Worm (Caenorhabditis elegans) whole organism, L3 larva: Measurements from ENCODE around the gene F29B9.7.
A peak's percentile ranks its signal among the peaks of the same experiment; 100 is the strongest.

ENCODE experiments used
- ZK546.5 ChIP-seq: sonication (generic microtip); optimal IDR thresholded peaks from 2 replicates; lab custom pipeline; 2017; ENCODE audit warnings: missing biosample characterization, missing genetic modification characterization
- aly-2 ChIP-seq: fragments of 150-350 bp; optimal IDR thresholded peaks from 2 replicates; lab custom pipeline; 2014; ENCODE audit warnings: missing biosample characterization, missing genetic modification characterization
- ceh-28 ChIP-seq: fragments of 150-350 bp; optimal IDR thresholded peaks from 2 replicates; lab custom pipeline; 2014; ENCODE audit warnings: missing biosample characterization, missing genetic modification reagents, missing genetic modification characterization
- ceh-82 ChIP-seq: fragments of 150-350 bp; optimal IDR thresholded peaks from 2 replicates; lab custom pipeline; 2014; ENCODE audit warnings: missing biosample characterization, missing genetic modification characterization
- egl-27 ChIP-seq: sonication (generic microtip); optimal IDR thresholded peaks from 4 replicates; lab custom pipeline; 2017; ENCODE audit warnings: missing biosample characterization, missing genetic modification reagents, missing genetic modification characterization
- egl-5 ChIP-seq: fragments of 150-350 bp; optimal IDR thresholded peaks from 2 replicates; lab custom pipeline; 2017; ENCODE audit warnings: missing biosample characterization, missing genetic modification reagents, missing genetic modification characterization, inconsistent platforms
- elt-1 ChIP-seq: fragments of 150-350 bp; optimal IDR thresholded peaks from 2 replicates; lab custom pipeline; 2014; ENCODE audit warnings: missing biosample characterization, missing genetic modification characterization
- elt-2 ChIP-seq: sonication (generic microtip); optimal IDR thresholded peaks from 2 replicates; lab custom pipeline; 2016; ENCODE audit warnings: missing genetic modification reagents, mild to moderate bottlenecking, missing genetic modification characterization, missing compliant biosample characterization
- eor-1 ChIP-seq, 2 experiments: fragments of 150-350 bp; optimal IDR thresholded peaks; 2 replicates each; lab custom pipeline; 2014 to 2018; ENCODE audit warnings: missing biosample characterization in 2 of 2, missing genetic modification characterization in 2 of 2
- fkh-10 ChIP-seq: sonication (generic microtip); optimal IDR thresholded peaks from 2 replicates; lab custom pipeline; 2017; ENCODE audit warnings: missing biosample characterization, missing genetic modification reagents, missing genetic modification characterization
- fkh-2 ChIP-seq: fragments of 150-350 bp; optimal IDR thresholded peaks from 2 replicates; lab custom pipeline; 2014; ENCODE audit warnings: missing biosample characterization, missing genetic modification reagents, missing genetic modification characterization
- hmg-11 ChIP-seq: sonication (generic microtip); optimal IDR thresholded peaks from 2 replicates; lab custom pipeline; 2016; ENCODE audit warnings: missing genetic modification characterization, missing compliant biosample characterization
- lin-39 ChIP-seq: fragments of 150-350 bp; optimal IDR thresholded peaks from 2 replicates; lab custom pipeline; 2018; ENCODE audit warnings: missing biosample characterization, missing genetic modification reagents, missing genetic modification characterization
- mdl-1 ChIP-seq: fragments of 150-350 bp; optimal IDR thresholded peaks from 2 replicates; lab custom pipeline; 2014; ENCODE audit warnings: missing biosample characterization, missing genetic modification characterization
- mml-1 ChIP-seq: fragments of 150-350 bp; sonication (generic microtip); optimal IDR thresholded peaks from 3 replicates; lab custom pipeline; 2014; ENCODE audit warnings: missing biosample characterization, missing genetic modification characterization
- nfya-1 ChIP-seq: sonication (generic microtip); optimal IDR thresholded peaks from 2 replicates; lab custom pipeline; 2017; ENCODE audit warnings: missing genetic modification characterization, mild to moderate bottlenecking, missing compliant biosample characterization, antibody characterized with exemption, moderate library complexity; ENCODE audit not compliant: insufficient read depth
- nhr-23 ChIP-seq: fragments of 150-350 bp; optimal IDR thresholded peaks from 2 replicates; lab custom pipeline; 2014; ENCODE audit warnings: missing biosample characterization, missing genetic modification reagents, missing genetic modification characterization
- nhr-237 ChIP-seq: fragments of 150-350 bp; optimal IDR thresholded peaks from 2 replicates; lab custom pipeline; 2014; ENCODE audit warnings: missing biosample characterization, missing genetic modification characterization
- nhr-25 ChIP-seq: sonication (generic microtip); optimal IDR thresholded peaks from 2 replicates; lab custom pipeline; 2017; ENCODE audit warnings: missing biosample characterization, missing genetic modification characterization
- pha-4 ChIP-seq: fragments of 150-350 bp; optimal IDR thresholded peaks from 2 replicates; lab custom pipeline; 2014; ENCODE audit warnings: missing biosample characterization, missing genetic modification reagents, missing genetic modification characterization
- sea-2 ChIP-seq: fragments of 150-350 bp; sonication (generic microtip); optimal IDR thresholded peaks from 4 replicates; lab custom pipeline; 2014; ENCODE audit warnings: missing biosample characterization, missing genetic modification reagents, missing genetic modification characterization
- skn-1 ChIP-seq: fragments of 150-350 bp; optimal IDR thresholded peaks from 2 replicates; lab custom pipeline; 2014; ENCODE audit warnings: missing biosample characterization, missing genetic modification characterization
- tbx-2 ChIP-seq: sonication (generic microtip); optimal IDR thresholded peaks from 2 replicates; lab custom pipeline; 2016; ENCODE audit warnings: mild to moderate bottlenecking, missing genetic modification characterization, missing compliant biosample characterization
- unc-39 ChIP-seq: sonication (generic microtip); optimal IDR thresholded peaks from 4 replicates; lab custom pipeline; 2017; ENCODE audit warnings: missing biosample characterization, missing genetic modification characterization
- unc-62 ChIP-seq: fragments of 150-350 bp; sonication (generic microtip); optimal IDR thresholded peaks from 4 replicates; lab custom pipeline; 2014; ENCODE audit warnings: missing biosample characterization, missing genetic modification reagents, missing genetic modification characterization
- zag-1 ChIP-seq: fragments of 150-350 bp; optimal IDR thresholded peaks from 2 replicates; lab custom pipeline; 2014; ENCODE audit warnings: missing biosample characterization, missing genetic modification characterization
- ztf-11 ChIP-seq: fragments of 150-350 bp; optimal IDR thresholded peaks from 2 replicates; lab custom pipeline; 2014; ENCODE audit warnings: missing biosample characterization, missing genetic modification characterization
- ztf-4 ChIP-seq: fragments of 150-350 bp; optimal IDR thresholded peaks from 2 replicates; lab custom pipeline; 2014; ENCODE audit warnings: missing biosample characterization, missing genetic modification characterization

F29B9.7 gene

DNA sequence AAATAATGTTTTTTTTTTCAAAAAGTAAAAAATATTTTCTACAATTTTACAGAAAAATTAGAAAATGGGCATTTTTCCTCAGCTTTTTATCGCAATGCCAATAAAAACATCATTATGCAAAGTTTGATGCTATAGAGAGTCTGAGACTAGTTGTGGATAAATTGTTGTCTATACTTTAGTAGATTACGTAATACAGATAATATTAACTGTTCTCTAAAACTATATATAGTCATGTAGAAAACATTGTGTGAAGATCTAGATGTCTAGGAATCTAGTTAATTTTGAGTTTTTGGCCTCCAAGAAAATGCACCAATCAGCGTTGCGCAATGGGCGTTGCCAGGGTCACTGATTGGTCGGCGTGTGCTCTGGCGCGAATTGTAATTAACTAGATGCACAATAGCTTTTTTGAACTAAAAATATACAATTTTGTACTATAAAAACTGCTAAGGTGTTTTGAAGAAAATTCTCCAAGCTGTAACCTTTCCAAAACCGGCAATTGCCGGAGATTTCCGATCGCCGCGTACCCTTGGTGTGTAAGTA is 36.8 kb downstream of the F29B9.7 start:
- TF ChIP-seq nfya-1 (tag; lab: Kevin White, UChicago), result peak; percentile 83
- TF ChIP-seq ztf-4 (tag; lab: Kevin White, UChicago), result no peak
- no peak for TF ChIP-seq lin-39 (tag; lab: Kevin White, UChicago)

- TF ChIP-seq mdl-1 (tag; lab: Kevin White, UChicago) (no peak), nhr-237 (tag; lab: Kevin White, UChicago) (no peak), ceh-82 (no peak), aly-2 (no peak), fkh-10 (GFP tag; lab: Kevin White, UChicago) (no peak), zag-1 (no peak), elt-1 (tag; lab: Kevin White, UChicago) (peak; percentile 18), ceh-28 (no peak), ZK546.5 (no peak), nhr-25 (tag; lab: Kevin White, UChicago) (peak; percentile 48), skn-1 (tag; lab: Kevin White, UChicago) (no peak), unc-62 (GFP tag; lab: Kevin White, UChicago) (no peak), elt-2 (tag; lab: Kevin White, UChicago) (no peak)
Observed at ce11 chrIV:4686898-4687297, 37.3 kb downstream of the F29B9.7 start.

- no peak for TF ChIP-seq nhr-23
- TF ChIP-seq hmg-11, result no peak
- no peak for TF ChIP-seq fkh-2 (tag; lab: Kevin White, UChicago)
- TF ChIP-seq sea-2, result no peak
- no peak for TF ChIP-seq nhr-25 (tag; lab: Kevin White, UChicago)
- no peak for TF ChIP-seq skn-1 (tag; lab: Kevin White, UChicago)
- no peak for TF ChIP-seq ztf-11 (tag; lab: Kevin White, UChicago)
- TF ChIP-seq unc-62 (GFP tag; lab: Kevin White, UChicago), result no peak
- TF ChIP-seq egl-27 (tag; lab: Kevin White, UChicago), result no peak
- no peak for TF ChIP-seq fkh-10 (GFP tag; lab: Kevin White, UChicago)
Observed at ce11 chrIV:4688221-4688620, 38.7 kb downstream of the F29B9.7 start, which contains the start of gene bus-4. Gene bus-4 (plus strand): TSS chrIV:4688269.

DNA sequence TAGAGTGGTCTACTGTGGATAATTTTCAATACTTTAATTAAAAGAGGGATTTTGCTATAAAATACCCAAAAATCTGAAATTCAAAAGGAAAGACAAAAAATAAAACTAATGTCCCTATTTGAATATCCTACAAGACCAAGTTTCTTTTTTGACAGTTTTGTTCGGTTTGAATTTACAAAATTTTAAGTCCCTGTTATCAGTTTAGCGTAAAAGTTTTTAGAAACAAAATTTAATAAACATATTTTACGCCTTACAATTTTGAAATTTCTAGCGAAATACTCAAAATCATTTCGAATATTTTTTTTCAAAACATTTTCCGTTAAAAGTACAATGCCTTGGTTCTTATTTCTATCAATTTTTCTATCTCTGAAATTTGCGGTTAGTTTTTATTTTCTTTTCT is 42.9 kb downstream of the F29B9.7 start, which contains the start of gene spe-51:
spe-51 (plus strand) TSS at position 301 of the 400 bp plus-strand sequence.
- no peak for TF ChIP-seq egl-5 (tag; lab: Kevin White, UChicago)
- TF ChIP-seq tbx-2 (tag; lab: Kevin White, UChicago), result no peak
- TF ChIP-seq fkh-10 (GFP tag; lab: Kevin White, UChicago), result no peak
- TF ChIP-seq unc-39 (tag; lab: Kevin White, UChicago), result no peak
- no peak for TF ChIP-seq eor-1 (tag; optimal IDR thresholded peaks at IDR 0.05; lab: Kevin White, UChicago)
- no peak for TF ChIP-seq skn-1 (tag; lab: Kevin White, UChicago)
- TF ChIP-seq mml-1 (tag; lab: Kevin White, UChicago), result no peak
- no peak for TF ChIP-seq pha-4 (tag; lab: Kevin White, UChicago)
- no peak for TF ChIP-seq nhr-25 (tag; lab: Kevin White, UChicago)
- TF ChIP-seq, all 47 proteins: peak for 0
